Worm (Caenorhabditis elegans): ENCODE data around the gene F08G2.7.
A peak's percentile ranks its signal among the peaks of the same experiment; 100 is the strongest.

Gene F08G2.7

DNA sequence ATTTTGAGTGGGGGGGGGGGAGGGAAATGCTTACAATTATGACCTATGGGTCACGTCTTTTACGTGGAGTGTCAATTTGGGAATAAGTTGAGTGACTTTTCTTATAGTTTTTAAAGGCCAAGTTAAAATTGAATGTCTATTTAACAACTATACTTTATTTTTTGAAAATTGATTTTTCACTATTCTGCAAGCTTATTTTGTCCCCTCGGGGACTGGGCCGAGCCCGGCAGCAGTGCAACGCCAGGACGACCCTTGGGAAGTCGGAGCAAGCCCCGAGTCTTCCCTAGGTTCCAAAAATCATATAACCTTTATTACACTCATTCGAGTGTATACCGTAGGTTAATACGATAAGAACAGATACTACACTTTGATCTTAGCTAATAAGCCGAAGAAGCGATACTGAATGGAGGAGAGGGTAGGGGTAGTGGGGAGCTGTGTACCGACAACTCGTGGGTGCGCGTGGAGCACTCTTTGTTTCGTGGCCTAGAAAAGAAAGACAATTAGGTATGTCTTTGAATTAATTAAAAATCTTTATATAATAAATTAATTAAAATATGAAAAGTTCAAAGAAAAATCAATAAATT lies 5.1 kb downstream of the F08G2.7 start, which contains the start of gene ins-37:
TSS of gene ins-37 (minus strand) at position 384 of the 584 bp plus-strand sequence.
- TF ChIP-seq elt-2 (tag; optimal IDR thresholded peaks at IDR 0.05) = peak; percentile 2

DNA sequence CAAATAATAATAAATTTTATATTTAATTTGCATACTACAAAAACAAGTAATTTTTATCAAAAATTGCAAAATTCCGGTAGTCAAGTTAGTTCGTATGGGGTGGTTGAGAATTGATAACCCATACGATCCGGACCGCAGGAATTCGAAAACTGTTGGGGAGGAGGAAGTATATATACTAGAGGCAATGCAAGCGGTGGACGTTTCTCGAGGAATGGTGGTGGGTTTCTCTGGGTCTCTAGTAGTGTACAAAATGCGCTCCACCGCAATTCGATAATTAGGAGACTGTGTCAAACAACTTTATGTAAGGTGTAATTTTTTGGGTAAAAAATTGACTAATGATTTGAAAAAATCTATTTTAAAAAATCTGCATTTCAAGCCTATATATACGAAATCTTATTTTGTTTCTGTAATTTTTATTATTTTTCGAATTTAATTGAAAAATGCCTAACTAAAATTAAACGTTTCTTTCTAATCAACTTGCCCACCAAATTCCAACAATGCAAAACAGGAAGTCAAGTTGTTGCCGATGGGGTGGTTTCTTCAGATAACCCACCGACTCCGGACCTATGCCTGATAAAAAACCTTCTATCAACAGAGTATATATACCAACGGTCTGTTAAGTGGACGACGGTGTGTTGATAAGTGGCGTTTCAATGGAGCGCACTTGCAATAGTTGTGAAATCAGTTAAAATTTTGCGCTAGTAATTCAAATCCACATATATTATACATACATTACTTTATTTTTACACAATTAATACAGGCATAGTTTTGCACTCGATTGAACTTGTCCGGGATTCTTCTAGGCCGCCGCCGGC lies 6.4 kb downstream of the F08G2.7 start:
- TF ChIP-seq eor-1 (tag; optimal IDR thresholded peaks at IDR 0.05) = peak in 1 of 2 experiments; percentile 68
- TF ChIP-seq sea-2 (GFP tag; optimal IDR thresholded peaks at IDR 0.05) = peak; percentile 78
- peak; percentile 74 for TF ChIP-seq R02D3.7 (tag; optimal IDR thresholded peaks at IDR 0.05)
- TF ChIP-seq ztf-4 (tag; optimal IDR thresholded peaks at IDR 0.05) = peak; percentile 27
- no peak for TF ChIP-seq nhr-11 (tag; optimal IDR thresholded peaks at IDR 0.05)
- no peak for TF ChIP-seq nhr-76 (tag; optimal IDR thresholded peaks at IDR 0.05)
- TF ChIP-seq nfya-1 (tag; optimal IDR thresholded peaks at IDR 0.05; ENCODE audit: insufficient read depth) = peak; percentile 93
- no peak for TF ChIP-seq ceh-9 (tag; optimal IDR thresholded peaks at IDR 0.05)
- TF ChIP-seq fkh-10 (GFP tag; optimal IDR thresholded peaks at IDR 0.05) = peak; percentile 58
- TF ChIP-seq pqm-1 (tag; optimal IDR thresholded peaks at IDR 0.05) = peak; percentile 46
- TF ChIP-seq elt-3 (tag; optimal IDR thresholded peaks at IDR 0.05) = peak in 1 of 3 experiments; percentile 25
- TF ChIP-seq ceh-28 (tag; optimal IDR thresholded peaks at IDR 0.05) = peak; percentile 74
- peak; percentile 100 for TF ChIP-seq snpc-4 (tag; optimal IDR thresholded peaks at IDR 0.05)
- no peak for TF ChIP-seq unc-39 (tag; optimal IDR thresholded peaks at IDR 0.05)
- peak; percentile 90 for TF ChIP-seq nhr-77 (tag; optimal IDR thresholded peaks at IDR 0.05)
- TF ChIP-seq jun-1 (tag; optimal IDR thresholded peaks at IDR 0.05) = peak; percentile 81
- TF ChIP-seq lsy-12 (tag; optimal IDR thresholded peaks at IDR 0.05) = peak; percentile 73
- peak; percentile 34 for TF ChIP-seq daf-12 (tag; optimal IDR thresholded peaks at IDR 0.05)
- TF ChIP-seq aly-2 (tag; optimal IDR thresholded peaks at IDR 0.05) = no peak
- TF ChIP-seq egl-5 (tag; optimal IDR thresholded peaks at IDR 0.05) = peak; percentile 89
- peak; percentile 57 for TF ChIP-seq fos-1 (tag; optimal IDR thresholded peaks at IDR 0.05)
- peak; percentile 65 for TF ChIP-seq egl-27 (tag; optimal IDR thresholded peaks at IDR 0.05)
- TF ChIP-seq ztf-11 (tag; optimal IDR thresholded peaks at IDR 0.05) = no peak
- TF ChIP-seq lin-39 (tag; optimal IDR thresholded peaks at IDR 0.05) = peak; percentile 98
- peak; percentile 24 for TF ChIP-seq nhr-237 (tag; optimal IDR thresholded peaks at IDR 0.05)
- peak; percentile 96 for TF ChIP-seq hmg-11 (tag; optimal IDR thresholded peaks at IDR 0.05)
- peak; percentile 93 for TF ChIP-seq nhr-25 (tag; optimal IDR thresholded peaks at IDR 0.05)
- no peak for TF ChIP-seq ZK546.5 (tag; optimal IDR thresholded peaks at IDR 0.05)
- no peak for TF ChIP-seq nhr-28 (tag; optimal IDR thresholded peaks at IDR 0.05)
- no peak for TF ChIP-seq fkh-2 (tag; optimal IDR thresholded peaks at IDR 0.05)
- peak; percentile 86 for TF ChIP-seq ceh-82 (tag; optimal IDR thresholded peaks at IDR 0.05)
- peak; percentile 93 for TF ChIP-seq nhr-43 (tag; optimal IDR thresholded peaks at IDR 0.05; ENCODE audit: poor library complexity, severe bottlenecking)
- peak; percentile 41 for TF ChIP-seq mml-1 (tag; optimal IDR thresholded peaks at IDR 0.05)
- TF ChIP-seq ceh-16 (tag; optimal IDR thresholded peaks at IDR 0.05) = no peak
- TF ChIP-seq mdl-1 (tag; optimal IDR thresholded peaks at IDR 0.05) = no peak
- peak; percentile 92 for TF ChIP-seq tbx-2 (tag; optimal IDR thresholded peaks at IDR 0.05)
- TF ChIP-seq unc-62 (GFP tag; optimal IDR thresholded peaks at IDR 0.05) = no peak
- TF ChIP-seq ama-1 (optimal IDR thresholded peaks at IDR 0.05) = peak; percentile 32
- peak; percentile 90 for TF ChIP-seq skn-1 (tag; optimal IDR thresholded peaks at IDR 0.05)
- peak; percentile 60 for TF ChIP-seq elt-2 (tag; optimal IDR thresholded peaks at IDR 0.05)
- peak; percentile 53 for TF ChIP-seq elt-1 (tag; optimal IDR thresholded peaks at IDR 0.05)
- no peak for TF ChIP-seq nhr-12 (tag; optimal IDR thresholded peaks at IDR 0.05)
- TF ChIP-seq nhr-67 (tag; optimal IDR thresholded peaks at IDR 0.05) = no peak
- peak; percentile 96 for TF ChIP-seq nhr-23 (tag; optimal IDR thresholded peaks at IDR 0.05)
- TF ChIP-seq lin-15B (tag; optimal IDR thresholded peaks at IDR 0.05) = peak; percentile 88
- peak; percentile 96 for TF ChIP-seq pha-4 (tag; optimal IDR thresholded peaks at IDR 0.05)
